Fruit fly (Drosophila melanogaster): ENCODE results near the gene CG34134.

Gene CG34134

DNA sequence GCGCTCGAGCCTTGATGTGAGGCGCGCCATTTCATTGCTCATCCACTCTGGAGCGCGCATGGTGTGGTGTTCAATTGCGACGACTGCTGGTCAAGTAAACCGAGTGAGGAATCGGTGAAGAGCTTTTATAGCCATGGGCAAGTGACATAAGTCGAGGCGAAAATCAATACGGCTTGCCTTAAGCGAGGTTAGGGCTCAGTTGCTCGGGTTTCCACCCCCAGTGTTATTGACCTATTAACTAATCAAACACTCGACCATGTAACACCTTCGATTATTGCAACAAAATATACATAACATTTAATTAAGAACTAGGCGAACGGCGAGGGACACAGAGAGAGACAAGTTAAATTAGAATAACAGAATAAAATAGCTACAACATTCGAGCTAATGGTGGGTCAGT lies at the start of gene CG34134:
CG34134 (minus strand) TSS at position 101 of the 400 bp plus-strand sequence.
- no peak for TF ChIP-seq Crg-1 (GFP tag; optimal IDR thresholded peaks at IDR 0.05)
- TF ChIP-seq ovo (GFP tag; optimal IDR thresholded peaks at IDR 0.05), result no peak
- no peak for TF ChIP-seq cnc (optimal IDR thresholded peaks at IDR 0.05)
- TF ChIP-seq CG1620 (GFP tag; optimal IDR thresholded peaks at IDR 0.05), result no peak
- TF ChIP-seq kay (GFP tag; ENCODE audit: borderline replicate concordance), result no peak
- no peak for TF ChIP-seq toe (GFP tag; optimal IDR thresholded peaks at IDR 0.05)
- no peak for TF ChIP-seq Hr96 (GFP tag; optimal IDR thresholded peaks at IDR 0.05)

- TF ChIP-seq tj (GFP tag; optimal IDR thresholded peaks at IDR 0.05) (peak; percentile 98), CG5204 (GFP tag; optimal IDR thresholded peaks at IDR 0.05) (peak; percentile 36), ovo (GFP tag; optimal IDR thresholded peaks at IDR 0.05) (peak; percentile 30), Clk (GFP tag; optimal IDR thresholded peaks at IDR 0.05) (no peak), CG12768 (GFP tag; optimal IDR thresholded peaks at IDR 0.05) (no peak), cic (GFP tag; optimal IDR thresholded peaks at IDR 0.05) (peak; percentile 4), CG7045 (GFP tag; optimal IDR thresholded peaks at IDR 0.05) (peak; percentile 10), cnc (optimal IDR thresholded peaks at IDR 0.05) (no peak), CG1620 (GFP tag; optimal IDR thresholded peaks at IDR 0.05) (peak; percentile 16), bab1 (GFP tag; optimal IDR thresholded peaks at IDR 0.05) (peak; percentile 58)
Measured at dm6 chr2L:8239712-8240245, 49.2 kb upstream of the CG34134 start, which contains the start of gene Pvr. Gene Pvr, minus strand, starts transcription at chr2L:8239878.

DNA sequence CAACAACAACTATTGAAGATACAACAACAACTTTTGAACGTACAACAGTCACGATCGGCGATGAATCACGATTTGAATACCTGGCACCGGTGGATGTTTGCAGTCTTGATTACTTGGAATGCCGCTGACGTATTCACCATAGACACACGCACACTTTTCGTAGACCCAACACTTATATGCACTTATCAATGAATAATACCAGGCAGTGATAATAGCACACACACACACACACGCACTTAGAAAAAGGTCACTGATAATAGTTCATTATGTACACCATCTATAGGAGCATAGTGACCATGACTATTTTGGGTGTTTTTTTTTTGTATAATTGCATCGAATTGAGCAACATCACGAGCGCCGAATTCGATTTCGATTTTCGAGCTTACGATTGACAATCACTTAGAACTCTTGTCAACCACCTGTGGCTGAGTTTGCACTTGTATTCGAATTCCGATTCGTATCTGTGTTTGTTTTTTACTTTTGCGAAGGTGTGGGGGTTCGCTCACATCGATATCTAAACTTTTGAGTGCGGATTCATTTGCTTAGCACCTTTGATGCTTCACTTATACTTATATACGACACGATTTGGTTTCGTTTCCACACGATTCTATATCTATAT lies 48.6 kb upstream of the CG34134 start:
- peak; percentile 57 for TF ChIP-seq CG12768 (GFP tag; optimal IDR thresholded peaks at IDR 0.05)
- no peak for TF ChIP-seq Clk (GFP tag; optimal IDR thresholded peaks at IDR 0.05)
- peak; percentile 88 for TF ChIP-seq kay (GFP tag; ENCODE audit: borderline replicate concordance)
- peak; percentile 67 for TF ChIP-seq cic (GFP tag; optimal IDR thresholded peaks at IDR 0.05)

DNA sequence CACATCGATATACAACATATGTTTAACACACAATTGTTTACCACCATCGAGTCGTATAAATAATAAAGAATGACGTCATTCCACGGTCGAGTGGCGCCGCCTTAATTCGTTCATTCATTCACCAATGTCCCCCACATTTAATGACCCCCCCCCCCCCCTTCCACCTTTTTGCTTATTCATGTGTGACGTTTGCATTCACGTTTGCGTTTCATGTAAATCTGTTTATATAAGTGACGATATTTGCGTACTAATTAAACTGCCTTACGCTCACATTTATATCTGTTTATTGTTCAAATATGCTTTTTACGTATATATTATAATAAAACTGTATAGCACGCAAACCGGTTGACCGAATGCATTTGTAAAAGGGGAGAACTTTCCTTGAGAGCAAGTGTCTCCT lies 43.0 kb upstream of the CG34134 start:
- TF ChIP-seq bab1 (GFP tag; optimal IDR thresholded peaks at IDR 0.05) (no peak), CG5204 (GFP tag; optimal IDR thresholded peaks at IDR 0.05) (no peak), CG12768 (GFP tag; optimal IDR thresholded peaks at IDR 0.05) (peak; percentile 51), Hr96 (GFP tag; optimal IDR thresholded peaks at IDR 0.05) (no peak), pad (GFP tag; optimal IDR thresholded peaks at IDR 0.05) (no peak), cnc (optimal IDR thresholded peaks at IDR 0.05) (no peak), toe (GFP tag; optimal IDR thresholded peaks at IDR 0.05) (no peak), Crg-1 (GFP tag; optimal IDR thresholded peaks at IDR 0.05) (no peak), CG33017 (tag; optimal IDR thresholded peaks at IDR 0.05) (peak; percentile 60), CG7101 (tag; optimal IDR thresholded peaks at IDR 0.05) (peak; percentile 59), Mnt (GFP tag; optimal IDR thresholded peaks at IDR 0.05) (peak; percentile 10), CG14711 (tag; optimal IDR thresholded peaks at IDR 0.05) (no peak), kay (GFP tag; ENCODE audit: borderline replicate concordance) (peak; percentile 90), cic (GFP tag; optimal IDR thresholded peaks at IDR 0.05) (peak; percentile 96), ovo (GFP tag; optimal IDR thresholded peaks at IDR 0.05) (peak; percentile 53), tj (GFP tag; optimal IDR thresholded peaks at IDR 0.05) (peak; percentile 53), CG1620 (GFP tag; optimal IDR thresholded peaks at IDR 0.05) (no peak), Clk (GFP tag; optimal IDR thresholded peaks at IDR 0.05) (no peak), CG7045 (GFP tag; optimal IDR thresholded peaks at IDR 0.05) (peak; percentile 70), CG11617 (GFP tag; optimal IDR thresholded peaks at IDR 0.05) (peak; percentile 59)

dm6 chr2L:8232389-8232788 lies 41.8 kb upstream of the CG34134 start:
- no peak for TF ChIP-seq ovo (GFP tag; optimal IDR thresholded peaks at IDR 0.05)
- TF ChIP-seq Clk (GFP tag; optimal IDR thresholded peaks at IDR 0.05), result no peak

DNA sequence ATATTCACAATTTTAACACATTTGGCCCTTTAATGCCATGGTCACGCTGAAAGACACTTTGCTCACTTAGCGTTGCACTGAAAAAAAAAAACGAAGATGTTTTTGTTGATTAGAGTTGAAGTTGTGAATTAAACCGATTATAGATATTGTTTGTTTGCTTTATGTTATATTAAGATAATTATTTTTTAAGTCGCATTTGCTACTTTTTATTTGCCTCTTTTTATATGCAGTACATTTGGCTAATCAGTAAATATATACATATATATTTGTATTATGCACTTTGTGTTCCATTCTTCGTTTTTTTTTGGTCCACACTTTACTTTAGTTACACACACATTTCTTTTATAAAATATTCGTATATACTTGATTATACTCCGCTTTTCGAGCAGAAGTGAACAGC lies 39.7 kb upstream of the CG34134 start:
- TF ChIP-seq tj (GFP tag; optimal IDR thresholded peaks at IDR 0.05) (no peak), kay (GFP tag; ENCODE audit: borderline replicate concordance) (peak; percentile 78), ovo (GFP tag; optimal IDR thresholded peaks at IDR 0.05) (no peak), Mnt (GFP tag; optimal IDR thresholded peaks at IDR 0.05) (no peak), Crg-1 (GFP tag; optimal IDR thresholded peaks at IDR 0.05) (no peak)

DNA sequence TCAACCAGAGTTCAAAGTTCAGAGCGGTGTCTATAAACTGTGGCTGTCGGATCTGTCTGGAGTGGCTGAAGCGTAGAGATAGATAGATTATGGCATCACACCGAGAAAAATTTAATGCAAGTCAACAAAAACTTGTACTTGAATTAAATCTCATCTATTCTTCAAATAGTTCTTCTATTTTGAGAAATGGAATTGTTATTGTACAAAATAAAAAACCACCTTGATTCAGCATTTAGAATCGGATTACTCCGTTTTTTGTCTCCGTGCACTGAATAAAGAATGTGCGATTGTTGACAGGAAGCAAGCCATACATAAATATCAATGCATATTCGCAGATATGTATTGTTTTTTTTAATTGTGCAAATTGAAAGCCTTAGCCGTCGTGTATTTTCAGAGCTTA lies 39.0 kb upstream of the CG34134 start:
- TF ChIP-seq CG1620 (GFP tag; optimal IDR thresholded peaks at IDR 0.05), result no peak
- no peak for TF ChIP-seq bab1 (GFP tag; optimal IDR thresholded peaks at IDR 0.05)
- TF ChIP-seq Hr96 (GFP tag; optimal IDR thresholded peaks at IDR 0.05), result no peak
- TF ChIP-seq CG7045 (GFP tag; optimal IDR thresholded peaks at IDR 0.05), result no peak
- no peak for TF ChIP-seq pad (GFP tag; optimal IDR thresholded peaks at IDR 0.05)
- no peak for TF ChIP-seq tj (GFP tag; optimal IDR thresholded peaks at IDR 0.05)
- no peak for TF ChIP-seq kay (GFP tag; ENCODE audit: borderline replicate concordance)
- no peak for TF ChIP-seq CG14711 (tag; optimal IDR thresholded peaks at IDR 0.05)
- TF ChIP-seq CG7101 (tag; optimal IDR thresholded peaks at IDR 0.05), result no peak

Data from whole organism, adult.